Fruit fly (Drosophila melanogaster) whole organism, wandering third instar larva: ENCODE data around the gene CG13306.
A peak's percentile ranks its signal among the peaks of the same experiment; 100 is the strongest.

Experiments used
- Abd-B ChIP-seq: fragments of >200 bp; optimal IDR thresholded peaks from 2 replicates; lab custom pipeline; 2017; ENCODE audit warnings: missing biosample characterization, missing genetic modification characterization
- CG32264 ChIP-seq: fragments of 200-800 bp; sonication (Bioruptor generic); optimal IDR thresholded peaks from 2 replicates; lab custom pipeline; 2016; ENCODE audit warnings: missing biosample characterization, missing genetic modification characterization
- CG9705 ChIP-seq: fragments of 200-800 bp; sonication (Bioruptor generic); optimal IDR thresholded peaks from 2 replicates; lab custom pipeline; 2018; ENCODE audit warnings: missing biosample characterization, mild to moderate bottlenecking, missing genetic modification characterization
- CrebA ChIP-seq: fragments of 200-800 bp; sonication (Bioruptor generic); optimal IDR thresholded peaks from 2 replicates; lab custom pipeline; 2016; ENCODE audit warnings: missing biosample characterization, mild to moderate bottlenecking, missing genetic modification characterization, borderline replicate concordance
- Dfd ChIP-seq: fragments of >200 bp; optimal IDR thresholded peaks from 2 replicates; lab custom pipeline; 2017; ENCODE audit warnings: missing biosample characterization, missing genetic modification characterization
- Dif ChIP-seq: fragments of 200-275, 200-300 bp; sonication (Bioruptor generic); optimal IDR thresholded peaks from 2 replicates; lab custom pipeline; 2018; ENCODE audit warnings: missing biosample characterization, missing genetic modification characterization; ENCODE audit not compliant: partially characterized antibody
- GATAd ChIP-seq: sonication (Bioruptor generic); optimal IDR thresholded peaks from 2 replicates; lab custom pipeline; 2016; ENCODE audit warnings: missing biosample characterization, missing genetic modification characterization
- HLH106 ChIP-seq: fragments of 200-800 bp; optimal IDR thresholded peaks from 3 replicates; lab custom pipeline; 2019; ENCODE audit warnings: missing biosample characterization, mild to moderate bottlenecking, missing genetic modification characterization, moderate library complexity
- Hnf4 ChIP-seq: fragments of 200-800 bp; sonication (Bioruptor generic); optimal IDR thresholded peaks from 2 replicates; lab custom pipeline; 2016; ENCODE audit warnings: missing biosample characterization, mild to moderate bottlenecking, missing genetic modification characterization
- Hr78 ChIP-seq: fragments of >200 bp; optimal IDR thresholded peaks from 2 replicates; lab custom pipeline; 2017; ENCODE audit warnings: missing biosample characterization, missing genetic modification characterization
- Hr83 ChIP-seq: fragments of 200-300 bp; sonication (Bioruptor generic); optimal IDR thresholded peaks from 2 replicates; lab custom pipeline; 2016; ENCODE audit warnings: missing biosample characterization, mild to moderate bottlenecking, missing genetic modification characterization, moderate library complexity; ENCODE audit not compliant: poor library complexity, severe bottlenecking
- Jra ChIP-seq: sonication (Bioruptor generic); optimal IDR thresholded peaks from 2 replicates; lab custom pipeline; 2016; ENCODE audit warnings: missing biosample characterization, missing genetic modification characterization
- Mio ChIP-seq: sonication (Bioruptor generic); optimal IDR thresholded peaks from 2 replicates; lab custom pipeline; 2016; ENCODE audit warnings: missing biosample characterization, missing genetic modification characterization
- Myc ChIP-seq: fragments of >200 bp; optimal IDR thresholded peaks from 2 replicates; lab custom pipeline; 2017
- N ChIP-seq: fragments of >200 bp; optimal IDR thresholded peaks from 2 replicates; lab custom pipeline; 2018; ENCODE audit warnings: missing biosample characterization, missing external identifiers, missing genetic modification characterization
- OdsH ChIP-seq: fragments of 200-800 bp; sonication (Bioruptor generic); optimal IDR thresholded peaks from 2 replicates; lab custom pipeline; 2016; ENCODE audit warnings: missing biosample characterization, mild to moderate bottlenecking, missing genetic modification characterization
- Rel ChIP-seq, 2 experiments: fragments of 200-800 bp; sonication (Bioruptor generic) in 1 of 2; optimal IDR thresholded peaks; 2 replicates in 1 of 2; 3 replicates in 1 of 2; lab custom pipeline; 2016 to 2019; ENCODE audit warnings: mild to moderate bottlenecking in 2 of 2, missing biosample characterization in 2 of 2, missing genetic modification characterization in 2 of 2, moderate library complexity in 1 of 2
- Sp1 ChIP-seq: fragments of 200-800 bp; sonication (Bioruptor generic); optimal IDR thresholded peaks from 3 replicates; lab custom pipeline; 2019; ENCODE audit warnings: missing biosample characterization, mild to moderate bottlenecking, missing genetic modification characterization, moderate library complexity
- Vsx2 ChIP-seq: fragments of 200-300, 225-300 bp; sonication (Bioruptor generic); optimal IDR thresholded peaks from 2 replicates; lab custom pipeline; 2018; ENCODE audit warnings: missing biosample characterization, missing genetic modification characterization; ENCODE audit not compliant: partially characterized antibody
- br ChIP-seq: fragments of 200-800 bp; sonication (Bioruptor generic); optimal IDR thresholded peaks from 2 replicates; lab custom pipeline; 2016; ENCODE audit warnings: missing biosample characterization, missing genetic modification characterization
- brk ChIP-seq: fragments of 200-800 bp; sonication (Bioruptor generic); optimal IDR thresholded peaks from 2 replicates; lab custom pipeline; 2016; ENCODE audit warnings: missing biosample characterization, mild to moderate bottlenecking, missing genetic modification characterization
- dl ChIP-seq, 2 experiments: fragments of 175-275, 200-275 bp in 1 of 2; fragments of 200-275 bp in 1 of 2; sonication (Bioruptor generic); optimal IDR thresholded peaks; lab custom pipeline; 2018; ENCODE audit warnings: mild to moderate bottlenecking in 2 of 2, missing biosample characterization in 2 of 2, missing genetic modification characterization in 2 of 2, moderate library complexity in 2 of 2; ENCODE audit not compliant: partially characterized antibody in 2 of 2, insufficient read depth in 1 of 2
- dmrt93B ChIP-seq: fragments of 200-800 bp; sonication (Bioruptor generic); optimal IDR thresholded peaks from 2 replicates; lab custom pipeline; 2018; ENCODE audit warnings: missing biosample characterization, mild to moderate bottlenecking, missing genetic modification characterization
- dsf ChIP-seq: sonication (Bioruptor generic); optimal IDR thresholded peaks from 2 replicates; lab custom pipeline; 2016; ENCODE audit warnings: missing biosample characterization, missing genetic modification characterization, borderline replicate concordance
- ey ChIP-seq: fragments of 200-800 bp; sonication (Bioruptor generic); optimal IDR thresholded peaks from 2 replicates; lab custom pipeline; 2016; ENCODE audit warnings: missing biosample characterization, missing genetic modification characterization
- foxo ChIP-seq, 2 experiments: fragments of 200-800 bp; sonication (Bioruptor generic); optimal IDR thresholded peaks; 2 replicates in 1 of 2; 3 replicates in 1 of 2; lab custom pipeline; 2016 to 2017; ENCODE audit warnings: missing biosample characterization in 2 of 2, missing genetic modification characterization in 2 of 2
- fru ChIP-seq: fragments of 200-800 bp; sonication (Bioruptor generic); optimal IDR thresholded peaks from 3 replicates; lab custom pipeline; 2016; ENCODE audit warnings: missing biosample characterization, mild to moderate bottlenecking, missing genetic modification characterization
- h ChIP-seq: fragments of 200-800 bp; sonication (Bioruptor generic); optimal IDR thresholded peaks from 3 replicates; lab custom pipeline; 2016; ENCODE audit warnings: missing biosample characterization, mild to moderate bottlenecking, missing genetic modification characterization
- jim ChIP-seq: fragments of 175-275, 200-325 bp; sonication (Bioruptor generic); optimal IDR thresholded peaks from 2 replicates; lab custom pipeline; 2016; ENCODE audit warnings: missing biosample characterization, mild to moderate bottlenecking, missing genetic modification characterization
- lola ChIP-seq: fragments of >200 bp; optimal IDR thresholded peaks from 2 replicates; lab custom pipeline; 2017; ENCODE audit warnings: missing biosample characterization, missing genetic modification characterization
- pan ChIP-seq: fragments of >200 bp; optimal IDR thresholded peaks from 2 replicates; lab custom pipeline; 2017
- psq ChIP-seq: fragments of 200-800 bp; sonication (Bioruptor generic); optimal IDR thresholded peaks from 3 replicates; lab custom pipeline; 2017; ENCODE audit warnings: missing biosample characterization, mild to moderate bottlenecking, missing genetic modification characterization, moderate library complexity
- rgr ChIP-seq: fragments of 200-800 bp; sonication (Bioruptor generic); optimal IDR thresholded peaks from 3 replicates; lab custom pipeline; 2016; ENCODE audit warnings: missing biosample characterization, mild to moderate bottlenecking, missing genetic modification characterization
- sage ChIP-seq: fragments of 200-800 bp; sonication (Bioruptor generic); optimal IDR thresholded peaks from 2 replicates; lab custom pipeline; 2016; ENCODE audit warnings: missing biosample characterization, mild to moderate bottlenecking, missing genetic modification characterization
- sv ChIP-seq: fragments of 200-800 bp; sonication (Bioruptor generic); optimal IDR thresholded peaks from 3 replicates; lab custom pipeline; 2016; ENCODE audit warnings: missing biosample characterization, missing genetic modification characterization
- tai ChIP-seq: sonication (Bioruptor generic); optimal IDR thresholded peaks from 2 replicates; lab custom pipeline; 2016; ENCODE audit warnings: missing biosample characterization, missing genetic modification characterization
- usp ChIP-seq: fragments of >200 bp; optimal IDR thresholded peaks from 2 replicates; lab custom pipeline; 2017; ENCODE audit warnings: missing biosample characterization, missing genetic modification characterization
- woc ChIP-seq: sonication (Bioruptor generic); optimal IDR thresholded peaks from 2 replicates; lab custom pipeline; 2016; ENCODE audit warnings: missing biosample characterization, mild to moderate bottlenecking, missing genetic modification characterization

The CG13306 gene

DNA sequence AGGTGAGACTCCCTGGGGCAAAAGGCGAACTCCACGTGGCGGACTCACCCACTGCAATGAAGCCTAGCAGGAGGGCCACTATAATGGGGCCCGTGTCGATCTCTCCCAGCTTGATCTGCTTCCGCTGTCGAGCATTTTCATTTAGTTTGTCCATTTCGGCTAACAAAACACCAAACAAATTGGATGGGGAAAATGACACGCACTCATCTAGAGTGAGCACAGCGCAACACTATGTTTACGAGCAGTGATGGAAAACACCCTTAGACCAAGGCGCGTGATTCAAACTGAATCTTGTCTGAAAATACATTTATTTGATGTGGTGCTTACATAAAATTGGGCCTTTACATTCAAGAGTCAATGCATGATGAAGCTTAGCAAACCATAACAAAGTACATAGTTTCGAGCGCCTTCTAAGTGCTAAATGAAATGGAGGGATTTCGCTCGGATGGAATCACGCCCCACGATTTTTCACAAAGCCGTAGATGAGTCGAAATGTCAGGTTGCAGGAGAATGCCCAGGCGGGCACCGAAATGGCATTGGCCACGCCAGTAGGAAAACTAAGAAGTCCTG is 29.5 kb downstream of the CG13306 start, which contains the start of gene SrpRbeta:
Gene SrpRbeta (minus strand): TSS at position 236 of the 570 bp plus-strand sequence.
- TF ChIP-seq h (peak; percentile 59), Vsx2 (no peak), Jra (GFP tag; lab: Kevin White, UChicago) (peak; percentile 7), Abd-B (GFP tag; lab: Kevin White, UChicago) (no peak), Hr83 (GFP tag; lab: Kevin White, UChicago) (peak; percentile 41), N (GFP tag; lab: Kevin White, UChicago) (no peak), Rel (GFP tag; optimal IDR thresholded peaks at IDR 0.05; lab: Kevin White, UChicago) (no peak), Rel (tag; optimal IDR thresholded peaks at IDR 0.05; lab: Kevin White, UChicago) (peak; percentile 24), dl (GFP tag; optimal IDR thresholded peaks at IDR 0.05; lab: Kevin White, UChicago; ENCODE audit: insufficient read depth in 1 of 2, partially characterized antibody in 2 of 2) (no peak), rgr (GFP tag; lab: Kevin White, UChicago) (peak; percentile 73), usp (GFP tag; lab: Kevin White, UChicago) (no peak), Myc (no peak), OdsH (GFP tag; lab: Kevin White, UChicago) (peak; percentile 40), ey (GFP tag; lab: Kevin White, UChicago) (peak; percentile 27), CrebA (no peak), sage (GFP tag; lab: Kevin White, UChicago) (no peak), Sp1 (GFP tag; lab: Kevin White, UChicago) (peak; percentile 27), psq (GFP tag; lab: Kevin White, UChicago) (peak; percentile 44), Hnf4 (peak; percentile 79), GATAd (no peak), fru (peak; percentile 14), dmrt93B (GFP tag; lab: Kevin White, UChicago) (no peak), Dfd (GFP tag; lab: Kevin White, UChicago) (no peak), foxo (GFP tag; optimal IDR thresholded peaks at IDR 0.05; lab: Kevin White, UChicago) (peak in 1 of 2 experiments; percentile 45), sv (GFP tag; lab: Kevin White, UChicago) (no peak), CG9705 (GFP tag; lab: Kevin White, UChicago) (peak; percentile 6), lola (GFP tag; lab: Kevin White, UChicago) (no peak), br (GFP tag; lab: Kevin White, UChicago) (peak; percentile 60), tai (GFP tag; lab: Kevin White, UChicago) (no peak), HLH106 (peak; percentile 19)

DNA sequence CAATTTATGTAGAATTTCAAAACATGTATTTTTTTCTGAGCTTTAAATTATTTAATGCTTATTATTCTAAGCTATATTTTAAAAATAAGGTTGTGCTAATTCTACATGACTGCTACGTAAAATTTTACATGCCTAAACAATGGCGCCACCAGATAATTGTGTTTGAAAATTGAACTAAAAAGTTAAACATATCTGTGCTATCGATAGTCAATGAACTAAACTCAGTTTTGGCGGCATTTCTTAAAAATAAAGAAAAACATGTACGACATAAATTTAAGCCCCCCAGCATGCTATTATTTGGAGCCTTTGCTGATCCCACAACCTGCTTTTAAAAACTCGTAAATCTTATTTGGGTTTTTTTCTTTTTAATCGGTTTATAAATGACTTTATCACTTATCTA is 30.9 kb downstream of the CG13306 start:
- TF ChIP-seq Vsx2 (no peak), Dfd (GFP tag; lab: Kevin White, UChicago) (no peak), Rel (GFP tag; optimal IDR thresholded peaks at IDR 0.05; lab: Kevin White, UChicago) (no peak), Rel (tag; optimal IDR thresholded peaks at IDR 0.05; lab: Kevin White, UChicago) (no peak), Hnf4 (peak; percentile 24), rgr (GFP tag; lab: Kevin White, UChicago) (peak; percentile 1), CrebA (no peak), GATAd (no peak), woc (GFP tag; lab: Kevin White, UChicago) (no peak), CG9705 (GFP tag; lab: Kevin White, UChicago) (no peak), Sp1 (GFP tag; lab: Kevin White, UChicago) (no peak), fru (no peak), brk (GFP tag; lab: Kevin White, UChicago) (peak; percentile 59), Hr83 (GFP tag; lab: Kevin White, UChicago) (peak; percentile 52), tai (GFP tag; lab: Kevin White, UChicago) (no peak), Myc (peak; percentile 3), psq (GFP tag; lab: Kevin White, UChicago) (no peak), foxo (GFP tag; optimal IDR thresholded peaks at IDR 0.05; lab: Kevin White, UChicago) (peak in 1 of 2 experiments; percentile 17), lola (GFP tag; lab: Kevin White, UChicago) (no peak), usp (GFP tag; lab: Kevin White, UChicago) (no peak), sv (GFP tag; lab: Kevin White, UChicago) (no peak), ey (GFP tag; lab: Kevin White, UChicago) (no peak), h (peak; percentile 26)

DNA sequence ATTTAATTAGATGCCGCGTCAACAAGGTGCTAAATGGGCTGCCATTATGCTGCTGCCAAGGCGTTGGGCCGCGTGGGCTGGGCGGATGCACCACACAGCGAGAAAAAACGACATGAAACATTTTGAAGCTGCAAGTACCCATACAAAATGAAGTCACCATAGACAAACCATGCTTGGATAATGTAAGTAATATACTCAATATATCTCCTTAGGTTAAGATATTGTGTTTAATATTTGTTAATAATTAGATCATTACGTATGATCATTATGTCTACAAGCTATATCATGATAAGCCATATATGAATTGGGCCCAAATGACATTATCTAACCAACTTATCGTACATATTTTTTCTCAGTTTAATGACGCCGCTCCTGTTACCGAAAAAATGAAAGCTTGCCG is 33.5 kb downstream of the CG13306 start:
- TF ChIP-seq psq (GFP tag; lab: Kevin White, UChicago) (peak; percentile 8), Rel (GFP tag; optimal IDR thresholded peaks at IDR 0.05; lab: Kevin White, UChicago) (no peak), Rel (tag; optimal IDR thresholded peaks at IDR 0.05; lab: Kevin White, UChicago) (no peak), ey (GFP tag; lab: Kevin White, UChicago) (peak; percentile 20), Hnf4 (no peak), CrebA (no peak), h (peak; percentile 52), Mio (GFP tag; lab: Kevin White, UChicago) (no peak), lola (GFP tag; lab: Kevin White, UChicago) (no peak), pan (lab: Kevin White, UChicago) (no peak), fru (peak; percentile 48), foxo (GFP tag; optimal IDR thresholded peaks at IDR 0.05; lab: Kevin White, UChicago) (peak in 1 of 2 experiments; percentile 45), Hr78 (no peak), Dif (GFP tag; lab: Kevin White, UChicago) (no peak), usp (GFP tag; lab: Kevin White, UChicago) (no peak), dl (GFP tag; optimal IDR thresholded peaks at IDR 0.05; lab: Kevin White, UChicago; ENCODE audit: insufficient read depth in 1 of 2, partially characterized antibody in 2 of 2) (no peak), sage (GFP tag; lab: Kevin White, UChicago) (no peak), N (GFP tag; lab: Kevin White, UChicago) (no peak), dsf (GFP tag; lab: Kevin White, UChicago) (no peak), Myc (no peak), tai (GFP tag; lab: Kevin White, UChicago) (no peak), br (GFP tag; lab: Kevin White, UChicago) (peak; percentile 29), Dfd (GFP tag; lab: Kevin White, UChicago) (no peak), HLH106 (peak; percentile 56), Hr83 (GFP tag; lab: Kevin White, UChicago) (no peak), OdsH (GFP tag; lab: Kevin White, UChicago) (peak; percentile 43), CG32264 (GFP tag; lab: Kevin White, UChicago) (no peak), sv (GFP tag; lab: Kevin White, UChicago) (no peak), jim (GFP tag; lab: Kevin White, UChicago) (no peak), Vsx2 (no peak)
